Fruit fly (Drosophila melanogaster): Measurements from ENCODE around the gene CG6638.
A peak's percentile ranks its signal among the peaks of the same experiment; 100 is the strongest.

Gene CG6638

dm6 chr3L:8553125-8553524, 22.8 kb downstream of the CG6638 start:
- TF ChIP-seq HLH106 (tag; optimal IDR thresholded peaks at IDR 0.05) (no peak), foxo (GFP tag; optimal IDR thresholded peaks at IDR 0.05) (no peak), br (GFP tag; optimal IDR thresholded peaks at IDR 0.05) (no peak), Rel (GFP tag; optimal IDR thresholded peaks at IDR 0.05) (no peak), Rel (tag; optimal IDR thresholded peaks at IDR 0.05) (no peak), tai (GFP tag; optimal IDR thresholded peaks at IDR 0.05) (no peak), Myc (optimal IDR thresholded peaks at IDR 0.05) (no peak), psq (GFP tag; optimal IDR thresholded peaks at IDR 0.05) (no peak), Vsx2 (GFP tag; optimal IDR thresholded peaks at IDR 0.05; ENCODE audit: partially characterized antibody) (no peak), dmrt93B (GFP tag; optimal IDR thresholded peaks at IDR 0.05) (no peak), sage (GFP tag; optimal IDR thresholded peaks at IDR 0.05) (no peak), jim (GFP tag; optimal IDR thresholded peaks at IDR 0.05) (no peak), rgr (GFP tag; optimal IDR thresholded peaks at IDR 0.05) (no peak), N (GFP tag; optimal IDR thresholded peaks at IDR 0.05) (no peak), brk (GFP tag; optimal IDR thresholded peaks at IDR 0.05) (no peak), CG32264 (GFP tag; optimal IDR thresholded peaks at IDR 0.05) (no peak), lola (GFP tag; optimal IDR thresholded peaks at IDR 0.05) (no peak), dsf (GFP tag; optimal IDR thresholded peaks at IDR 0.05; ENCODE audit: borderline replicate concordance) (no peak), usp (GFP tag; optimal IDR thresholded peaks at IDR 0.05) (no peak), ey (GFP tag; optimal IDR thresholded peaks at IDR 0.05) (no peak), GATAd (GFP tag; optimal IDR thresholded peaks at IDR 0.05) (no peak)

DNA sequence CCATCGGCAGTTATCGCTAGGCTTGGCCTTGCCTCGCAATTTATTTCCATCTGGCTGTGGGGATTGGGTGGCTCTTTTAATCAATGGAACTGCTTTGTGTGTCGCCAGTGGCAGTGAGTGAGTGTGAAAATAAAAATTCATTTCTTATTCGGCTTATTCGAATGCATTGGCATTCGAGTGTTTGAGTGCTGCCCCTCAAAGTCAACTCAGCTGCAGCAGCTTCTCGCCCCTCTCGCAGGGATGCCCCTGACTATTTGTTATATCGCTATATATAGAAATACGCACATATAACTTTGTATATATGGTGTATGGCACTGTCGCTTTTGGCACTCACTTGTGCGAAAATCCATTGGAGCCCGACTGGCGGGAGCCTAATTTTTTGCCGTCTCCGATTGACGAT, 25.0 kb downstream of the CG6638 start:
- TF ChIP-seq Dif (GFP tag; optimal IDR thresholded peaks at IDR 0.05; ENCODE audit: partially characterized antibody) (no peak), OdsH (GFP tag; optimal IDR thresholded peaks at IDR 0.05) (no peak), Hr78 (GFP tag; optimal IDR thresholded peaks at IDR 0.05) (no peak), Rel (GFP tag; optimal IDR thresholded peaks at IDR 0.05) (no peak), Rel (tag; optimal IDR thresholded peaks at IDR 0.05) (peak; percentile 32)

DNA sequence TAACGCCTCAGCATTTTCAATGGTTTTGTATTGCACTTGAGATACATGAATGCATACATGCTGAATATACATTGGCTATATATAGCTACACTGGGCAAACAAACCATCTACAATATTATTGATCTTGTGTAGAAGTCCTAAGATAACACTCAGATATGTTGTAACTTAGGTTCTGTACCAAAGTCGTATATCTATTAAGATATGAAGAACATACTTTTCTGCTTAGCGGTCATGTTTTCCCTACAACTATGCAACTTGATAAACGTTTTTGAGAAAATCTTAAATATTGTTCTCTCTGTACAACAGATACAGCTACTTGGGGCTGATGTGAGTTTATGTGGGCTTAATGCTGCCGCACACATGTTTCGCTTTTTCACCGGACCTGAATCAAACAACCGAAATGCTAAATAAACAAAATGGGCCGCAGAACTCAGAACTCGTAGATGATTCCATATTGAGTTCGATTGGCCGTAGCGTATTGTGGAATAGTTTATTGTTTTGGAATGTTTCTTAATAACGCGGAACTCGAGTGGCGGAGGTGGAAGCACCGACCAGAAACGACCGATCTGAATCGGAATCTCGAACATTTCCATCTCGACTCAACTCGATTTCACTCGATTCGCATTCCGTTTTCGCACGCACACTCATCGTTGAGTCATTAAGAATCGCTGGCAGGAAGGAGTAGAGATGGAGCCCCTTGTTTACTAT, 26.5 kb downstream of the CG6638 start:
- TF ChIP-seq Vsx2 (GFP tag; optimal IDR thresholded peaks at IDR 0.05; ENCODE audit: partially characterized antibody) (no peak), sv (GFP tag; optimal IDR thresholded peaks at IDR 0.05) (no peak), fru (GFP tag; optimal IDR thresholded peaks at IDR 0.05) (no peak), usp (GFP tag; optimal IDR thresholded peaks at IDR 0.05) (no peak), Myc (optimal IDR thresholded peaks at IDR 0.05) (no peak), CrebA (GFP tag; optimal IDR thresholded peaks at IDR 0.05; ENCODE audit: borderline replicate concordance) (no peak), Hr78 (GFP tag; optimal IDR thresholded peaks at IDR 0.05) (no peak), CG9705 (GFP tag; optimal IDR thresholded peaks at IDR 0.05) (no peak), GATAd (GFP tag; optimal IDR thresholded peaks at IDR 0.05) (no peak), Abd-B (GFP tag; optimal IDR thresholded peaks at IDR 0.05) (no peak), sage (GFP tag; optimal IDR thresholded peaks at IDR 0.05) (no peak), Sp1 (GFP tag; optimal IDR thresholded peaks at IDR 0.05) (no peak), Dfd (GFP tag; optimal IDR thresholded peaks at IDR 0.05) (no peak), pan (optimal IDR thresholded peaks at IDR 0.05) (no peak), ey (GFP tag; optimal IDR thresholded peaks at IDR 0.05) (no peak), dsf (GFP tag; optimal IDR thresholded peaks at IDR 0.05; ENCODE audit: borderline replicate concordance) (no peak), h (GFP tag; optimal IDR thresholded peaks at IDR 0.05) (no peak), Hr83 (GFP tag; optimal IDR thresholded peaks at IDR 0.05; ENCODE audit: poor library complexity, severe bottlenecking) (no peak), Jra (GFP tag; optimal IDR thresholded peaks at IDR 0.05) (no peak), psq (GFP tag; optimal IDR thresholded peaks at IDR 0.05) (no peak)

DNA sequence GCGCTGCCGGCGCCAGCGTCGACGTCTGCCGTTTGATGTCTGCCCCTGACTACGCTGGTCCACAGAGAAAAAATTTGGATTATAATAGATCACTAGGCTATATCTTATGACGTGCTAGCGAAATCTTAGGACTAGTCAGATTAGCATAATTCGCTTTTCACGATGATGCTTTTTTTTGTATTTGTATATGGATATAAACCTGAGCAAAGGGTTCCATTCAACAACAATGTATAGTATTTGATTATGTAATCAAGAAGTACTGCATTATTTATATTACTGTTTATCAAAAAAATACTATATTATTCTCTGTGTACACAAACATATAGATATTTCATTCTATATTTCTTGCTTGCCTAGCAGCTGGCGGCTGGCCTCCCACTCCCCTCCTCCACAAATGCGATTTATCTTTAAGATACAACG, 28.8 kb downstream of the CG6638 start:
- TF ChIP-seq dmrt93B (GFP tag; optimal IDR thresholded peaks at IDR 0.05), result peak; percentile 12
- peak; percentile 2 for TF ChIP-seq psq (GFP tag; optimal IDR thresholded peaks at IDR 0.05)
- no peak for TF ChIP-seq jim (GFP tag; optimal IDR thresholded peaks at IDR 0.05)
- peak; percentile 41 for TF ChIP-seq h (GFP tag; optimal IDR thresholded peaks at IDR 0.05)
- peak; percentile 35 for TF ChIP-seq ey (GFP tag; optimal IDR thresholded peaks at IDR 0.05)
- peak; percentile 39 for TF ChIP-seq HLH106 (tag; optimal IDR thresholded peaks at IDR 0.05)
- peak; percentile 83 for TF ChIP-seq sv (GFP tag; optimal IDR thresholded peaks at IDR 0.05)
- peak; percentile 38 for TF ChIP-seq rgr (GFP tag; optimal IDR thresholded peaks at IDR 0.05)
- TF ChIP-seq OdsH (GFP tag; optimal IDR thresholded peaks at IDR 0.05), result peak; percentile 61
- no peak for TF ChIP-seq usp (GFP tag; optimal IDR thresholded peaks at IDR 0.05)
- no peak for TF ChIP-seq N (GFP tag; optimal IDR thresholded peaks at IDR 0.05)
- peak in 1 of 2 experiments; percentile 53 for TF ChIP-seq foxo (GFP tag; optimal IDR thresholded peaks at IDR 0.05)
- TF ChIP-seq fru (GFP tag; optimal IDR thresholded peaks at IDR 0.05), result peak; percentile 5

Data from whole organism, wandering third instar larva.